Worm (Caenorhabditis elegans) whole organism, L3 larva: Measurements from ENCODE around the gene Y39F10C.3.
A peak's percentile ranks its signal among the peaks of the same experiment; 100 is the strongest.

Source experiments
- R02D3.7 ChIP-seq: fragments of 150-350 bp; optimal IDR thresholded peaks from 2 replicates; lab custom pipeline; 2014; ENCODE audit warnings: missing biosample characterization, missing genetic modification characterization
- ZK546.5 ChIP-seq: sonication (generic microtip); optimal IDR thresholded peaks from 2 replicates; lab custom pipeline; 2017; ENCODE audit warnings: missing biosample characterization, missing genetic modification characterization
- aly-2 ChIP-seq: fragments of 150-350 bp; optimal IDR thresholded peaks from 2 replicates; lab custom pipeline; 2014; ENCODE audit warnings: missing biosample characterization, missing genetic modification characterization
- ama-1 ChIP-seq: fragments of 150-350 bp; optimal IDR thresholded peaks from 2 replicates; lab custom pipeline; 2018
- ceh-16 ChIP-seq: sonication (generic microtip); optimal IDR thresholded peaks from 2 replicates; lab custom pipeline; 2017; ENCODE audit warnings: missing biosample characterization, missing genetic modification characterization
- ceh-28 ChIP-seq: fragments of 150-350 bp; optimal IDR thresholded peaks from 2 replicates; lab custom pipeline; 2014; ENCODE audit warnings: missing biosample characterization, missing genetic modification reagents, missing genetic modification characterization
- ceh-82 ChIP-seq: fragments of 150-350 bp; optimal IDR thresholded peaks from 2 replicates; lab custom pipeline; 2014; ENCODE audit warnings: missing biosample characterization, missing genetic modification characterization
- ceh-9 ChIP-seq: sonication (generic microtip); optimal IDR thresholded peaks from 2 replicates; lab custom pipeline; 2018; ENCODE audit warnings: missing biosample characterization, missing genetic modification characterization
- daf-12 ChIP-seq: fragments of 150-350 bp; optimal IDR thresholded peaks from 2 replicates; lab custom pipeline; 2014; ENCODE audit warnings: missing biosample characterization, missing genetic modification reagents, missing genetic modification characterization
- elt-2 ChIP-seq: sonication (generic microtip); optimal IDR thresholded peaks from 2 replicates; lab custom pipeline; 2016; ENCODE audit warnings: missing genetic modification reagents, mild to moderate bottlenecking, missing genetic modification characterization, missing compliant biosample characterization
- fkh-2 ChIP-seq: fragments of 150-350 bp; optimal IDR thresholded peaks from 2 replicates; lab custom pipeline; 2014; ENCODE audit warnings: missing biosample characterization, missing genetic modification reagents, missing genetic modification characterization
- jun-1 ChIP-seq: fragments of 150-350 bp; optimal IDR thresholded peaks from 2 replicates; lab custom pipeline; 2014; ENCODE audit warnings: missing biosample characterization, missing genetic modification reagents, missing genetic modification characterization
- lin-15B ChIP-seq: fragments of 150-350 bp; optimal IDR thresholded peaks from 2 replicates; lab custom pipeline; 2014; ENCODE audit warnings: missing biosample characterization, missing genetic modification characterization
- lin-39 ChIP-seq: fragments of 150-350 bp; optimal IDR thresholded peaks from 2 replicates; lab custom pipeline; 2018; ENCODE audit warnings: missing biosample characterization, missing genetic modification reagents, missing genetic modification characterization
- lsy-12 ChIP-seq: sonication (generic microtip); optimal IDR thresholded peaks from 2 replicates; lab custom pipeline; 2016; ENCODE audit warnings: mild to moderate bottlenecking, missing genetic modification characterization, missing compliant biosample characterization
- mml-1 ChIP-seq: fragments of 150-350 bp; sonication (generic microtip); optimal IDR thresholded peaks from 3 replicates; lab custom pipeline; 2014; ENCODE audit warnings: missing biosample characterization, missing genetic modification characterization
- nfya-1 ChIP-seq: sonication (generic microtip); optimal IDR thresholded peaks from 2 replicates; lab custom pipeline; 2017; ENCODE audit warnings: missing genetic modification characterization, mild to moderate bottlenecking, missing compliant biosample characterization, antibody characterized with exemption, moderate library complexity; ENCODE audit not compliant: insufficient read depth
- nhr-11 ChIP-seq: fragments of 150-350 bp; optimal IDR thresholded peaks from 2 replicates; lab custom pipeline; 2014; ENCODE audit warnings: missing biosample characterization, missing genetic modification characterization
- nhr-12 ChIP-seq: fragments of 150-350 bp; optimal IDR thresholded peaks from 2 replicates; lab custom pipeline; 2014; ENCODE audit warnings: missing biosample characterization, missing genetic modification characterization
- nhr-23 ChIP-seq: fragments of 150-350 bp; optimal IDR thresholded peaks from 2 replicates; lab custom pipeline; 2014; ENCODE audit warnings: missing biosample characterization, missing genetic modification reagents, missing genetic modification characterization
- nhr-237 ChIP-seq: fragments of 150-350 bp; optimal IDR thresholded peaks from 2 replicates; lab custom pipeline; 2014; ENCODE audit warnings: missing biosample characterization, missing genetic modification characterization
- nhr-25 ChIP-seq: sonication (generic microtip); optimal IDR thresholded peaks from 2 replicates; lab custom pipeline; 2017; ENCODE audit warnings: missing biosample characterization, missing genetic modification characterization
- nhr-43 ChIP-seq: sonication (generic microtip); optimal IDR thresholded peaks from 2 replicates; lab custom pipeline; 2016; ENCODE audit warnings: mild to moderate bottlenecking, missing genetic modification characterization, missing compliant biosample characterization; ENCODE audit not compliant: poor library complexity, severe bottlenecking
- nhr-67 ChIP-seq: fragments of 150-350 bp; optimal IDR thresholded peaks from 2 replicates; lab custom pipeline; 2014; ENCODE audit warnings: missing biosample characterization, missing genetic modification characterization
- pqm-1 ChIP-seq: fragments of 150-350 bp; optimal IDR thresholded peaks from 2 replicates; lab custom pipeline; 2017; ENCODE audit warnings: missing biosample characterization, missing genetic modification characterization, inconsistent platforms
- sea-2 ChIP-seq: fragments of 150-350 bp; sonication (generic microtip); optimal IDR thresholded peaks from 4 replicates; lab custom pipeline; 2014; ENCODE audit warnings: missing biosample characterization, missing genetic modification reagents, missing genetic modification characterization
- skn-1 ChIP-seq: fragments of 150-350 bp; optimal IDR thresholded peaks from 2 replicates; lab custom pipeline; 2014; ENCODE audit warnings: missing biosample characterization, missing genetic modification characterization
- snpc-4 ChIP-seq: fragments of 150-350 bp; optimal IDR thresholded peaks from 2 replicates; lab custom pipeline; 2014; ENCODE audit warnings: missing biosample characterization, missing genetic modification characterization
- unc-62 ChIP-seq: fragments of 150-350 bp; sonication (generic microtip); optimal IDR thresholded peaks from 4 replicates; lab custom pipeline; 2014; ENCODE audit warnings: missing biosample characterization, missing genetic modification reagents, missing genetic modification characterization
- zag-1 ChIP-seq: fragments of 150-350 bp; optimal IDR thresholded peaks from 2 replicates; lab custom pipeline; 2014; ENCODE audit warnings: missing biosample characterization, missing genetic modification characterization
- ztf-11 ChIP-seq: fragments of 150-350 bp; optimal IDR thresholded peaks from 2 replicates; lab custom pipeline; 2014; ENCODE audit warnings: missing biosample characterization, missing genetic modification characterization
- ztf-4 ChIP-seq: fragments of 150-350 bp; optimal IDR thresholded peaks from 2 replicates; lab custom pipeline; 2014; ENCODE audit warnings: missing biosample characterization, missing genetic modification characterization

Gene Y39F10C.3

DNA sequence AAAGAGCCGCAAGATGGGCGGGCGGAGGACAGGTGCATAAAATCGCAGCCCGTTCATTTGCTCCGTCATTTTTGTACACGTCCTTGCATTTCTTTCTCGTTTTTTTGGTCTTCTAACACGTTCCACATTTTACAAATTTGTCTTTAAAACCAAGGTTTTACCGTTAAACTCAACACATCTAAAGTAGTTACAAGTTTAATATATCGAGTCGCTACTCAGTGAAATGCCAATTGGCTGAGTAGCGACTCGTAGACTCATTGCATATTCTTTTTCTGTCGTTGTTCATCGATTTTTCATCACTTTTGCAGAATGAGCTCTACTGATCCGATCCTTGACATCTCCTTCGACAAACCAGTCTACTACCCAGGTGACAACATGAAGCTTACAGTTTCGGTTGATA lies 47.0 kb upstream of the Y39F10C.3 start, which contains the start of gene arrd-1:
Gene arrd-1 (plus strand): TSS at position 301 of the 400 bp plus-strand sequence.
- TF ChIP-seq aly-2 (tag; lab: Kevin White, UChicago) (no peak), nhr-237 (tag; lab: Kevin White, UChicago) (no peak), ama-1 (lab: Kevin White, UChicago) (no peak), ceh-9 (tag; lab: Kevin White, UChicago) (no peak), ceh-82 (tag; lab: Kevin White, UChicago) (no peak), nfya-1 (no peak), ztf-11 (tag; lab: Kevin White, UChicago) (no peak), sea-2 (GFP tag; lab: Kevin White, UChicago) (no peak)

DNA sequence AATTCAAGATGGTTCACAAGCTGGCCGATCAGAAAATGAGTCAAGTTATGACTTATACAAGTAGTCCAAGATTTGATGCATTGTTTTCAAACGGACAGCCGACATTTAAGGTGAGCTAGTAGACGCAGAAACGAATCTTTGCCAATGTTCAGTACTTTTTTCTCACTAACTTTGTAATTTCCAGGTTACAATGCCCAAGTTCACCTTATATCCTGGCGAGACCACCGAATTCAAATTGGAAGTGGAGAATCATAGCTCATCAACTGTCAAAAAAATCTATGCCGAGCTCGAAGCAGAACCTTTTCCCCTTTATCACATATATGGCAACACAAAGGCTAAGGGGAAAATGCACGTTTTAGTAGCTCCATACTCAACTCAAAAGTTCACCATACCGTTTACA lies 46.3 kb upstream of the Y39F10C.3 start:
- TF ChIP-seq jun-1 (tag; lab: Kevin White, UChicago) = no peak
- no peak for TF ChIP-seq nhr-23 (tag; lab: Kevin White, UChicago)
- TF ChIP-seq elt-2 (tag; lab: Kevin White, UChicago) = no peak
- TF ChIP-seq ZK546.5 (tag; lab: Kevin White, UChicago) = no peak
- TF ChIP-seq nfya-1 = no peak
- no peak for TF ChIP-seq aly-2 (tag; lab: Kevin White, UChicago)

DNA sequence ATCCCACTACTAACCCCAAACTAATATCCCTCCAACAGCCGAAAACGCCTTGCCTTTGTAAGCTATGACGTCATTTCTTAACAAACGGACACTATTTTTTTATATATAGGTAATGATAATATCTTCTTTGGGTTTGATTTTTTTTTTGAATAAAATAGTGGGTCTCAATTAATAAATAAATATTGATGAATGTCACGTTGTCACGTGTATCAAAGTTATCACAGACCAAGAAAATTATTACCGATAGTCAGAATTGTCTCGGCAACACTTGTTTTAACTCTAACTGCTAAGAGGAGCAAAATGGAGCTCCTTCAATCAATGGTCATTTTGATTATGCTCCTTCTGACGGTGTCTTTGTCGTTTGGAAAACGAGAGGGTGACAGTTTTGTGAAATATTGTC lies 40.2 kb upstream of the Y39F10C.3 start, which contains the start of gene T04B8.1:
Gene T04B8.1 (plus strand): TSS at position 301 of the 400 bp plus-strand sequence.
- TF ChIP-seq jun-1 (tag; lab: Kevin White, UChicago) = no peak
- no peak for TF ChIP-seq nhr-237 (tag; lab: Kevin White, UChicago)
- no peak for TF ChIP-seq daf-12 (tag; lab: Kevin White, UChicago)
- no peak for TF ChIP-seq nhr-43
- no peak for TF ChIP-seq snpc-4 (tag; lab: Kevin White, UChicago)
- TF ChIP-seq ztf-4 (tag; lab: Kevin White, UChicago) = no peak
- no peak for TF ChIP-seq nfya-1

DNA sequence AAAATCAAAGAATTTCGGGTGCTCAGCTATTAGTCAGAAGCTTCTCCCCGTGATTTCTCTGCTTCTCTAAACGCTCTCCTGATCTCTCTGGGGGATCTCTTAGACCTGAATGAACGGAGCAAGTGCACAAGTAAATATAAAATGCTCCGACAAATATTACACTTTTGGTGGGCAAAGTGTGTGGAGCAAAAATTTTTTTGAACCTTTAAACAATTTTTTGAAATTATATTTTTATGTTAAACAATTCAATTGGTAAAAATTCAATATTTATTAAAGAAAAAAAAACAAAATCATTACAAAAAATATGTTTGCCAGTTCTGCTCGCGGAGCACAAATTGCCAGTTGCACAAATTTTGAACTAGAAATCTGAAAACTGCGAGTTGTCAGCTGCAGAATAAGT lies 34.7 kb upstream of the Y39F10C.3 start, which contains the start of gene K07E8.6:
Gene K07E8.6 (minus strand): TSS at position 101 of the 400 bp plus-strand sequence.
- TF ChIP-seq ztf-4 (tag; lab: Kevin White, UChicago) (no peak), pqm-1 (no peak), daf-12 (tag; lab: Kevin White, UChicago) (no peak), nfya-1 (peak; percentile 26)

DNA sequence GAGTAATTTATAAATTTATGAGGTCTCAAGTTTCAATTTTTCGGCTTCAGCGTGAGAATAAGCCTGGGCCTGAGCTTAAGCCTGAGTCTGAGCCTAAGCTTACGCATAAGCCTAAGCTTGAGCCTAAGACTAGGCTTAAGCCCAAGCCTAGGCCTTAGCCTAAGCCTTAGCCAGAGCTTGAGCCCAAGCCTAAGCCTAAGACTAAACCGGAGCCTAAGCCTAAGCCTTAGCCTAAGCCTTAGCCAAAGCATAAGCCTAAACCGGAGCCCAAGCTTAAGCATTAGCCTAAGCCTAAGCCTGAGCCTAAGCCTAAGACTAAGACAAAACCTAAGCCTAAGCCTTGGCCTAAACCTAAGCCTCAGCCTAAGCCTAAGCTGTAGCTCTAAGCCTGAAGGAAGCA lies 30.5 kb upstream of the Y39F10C.3 start:
- TF ChIP-seq ceh-16 (tag; lab: Kevin White, UChicago) = no peak
- no peak for TF ChIP-seq zag-1
- no peak for TF ChIP-seq mml-1
- TF ChIP-seq nhr-11 (tag; lab: Kevin White, UChicago) = no peak
- no peak for TF ChIP-seq nhr-67 (tag; lab: Kevin White, UChicago)
- no peak for TF ChIP-seq ceh-28 (tag; lab: Kevin White, UChicago)
- TF ChIP-seq ztf-11 (tag; lab: Kevin White, UChicago) = no peak
- TF ChIP-seq skn-1 (tag; lab: Kevin White, UChicago) = no peak

DNA sequence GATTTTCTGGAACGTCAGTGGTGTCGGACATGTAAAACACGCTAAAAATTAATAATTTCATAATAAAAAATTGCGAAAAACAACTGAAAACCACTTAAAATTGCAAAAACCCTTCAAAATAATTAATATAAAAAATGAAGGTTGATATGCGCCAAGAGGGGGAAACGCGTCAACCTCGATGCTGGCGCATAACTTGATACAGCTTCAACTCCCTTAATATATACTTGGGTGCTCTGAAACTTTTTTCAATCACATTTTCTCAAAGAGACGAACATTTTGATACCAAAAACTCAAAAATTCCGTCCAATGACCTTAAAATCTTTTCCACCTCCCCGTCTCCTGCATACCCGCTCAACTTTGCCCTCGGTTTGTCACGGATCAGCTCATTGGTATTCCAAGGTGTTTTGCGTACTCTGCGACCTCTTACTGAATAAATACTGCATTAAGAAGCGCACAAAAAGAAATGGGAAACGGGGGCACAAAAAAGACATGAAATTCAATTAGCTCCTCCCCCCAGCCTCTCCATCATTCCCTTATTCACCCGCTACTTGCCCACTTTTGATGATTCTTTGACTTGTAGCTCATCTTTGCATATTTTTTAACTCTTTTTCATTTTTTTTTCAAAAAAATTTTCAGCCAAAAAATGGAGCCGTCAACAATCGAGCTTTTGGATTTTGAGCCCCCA lies 23.8 kb upstream of the Y39F10C.3 start, which contains the start of the genes K07E8.7 and frpr-14:
Gene K07E8.7 (minus strand): TSS at position 47 of the 685 bp plus-strand sequence.
Gene frpr-14 (plus strand): TSS at position 635 of the 685 bp plus-strand sequence.
- TF ChIP-seq skn-1 (tag; lab: Kevin White, UChicago) (no peak), lin-39 (tag; lab: Kevin White, UChicago) (no peak), nfya-1 (peak; percentile 39), lin-15B (tag; lab: Kevin White, UChicago) (no peak)
- TF ChIP-seq, all 47 proteins: peak for 1

DNA sequence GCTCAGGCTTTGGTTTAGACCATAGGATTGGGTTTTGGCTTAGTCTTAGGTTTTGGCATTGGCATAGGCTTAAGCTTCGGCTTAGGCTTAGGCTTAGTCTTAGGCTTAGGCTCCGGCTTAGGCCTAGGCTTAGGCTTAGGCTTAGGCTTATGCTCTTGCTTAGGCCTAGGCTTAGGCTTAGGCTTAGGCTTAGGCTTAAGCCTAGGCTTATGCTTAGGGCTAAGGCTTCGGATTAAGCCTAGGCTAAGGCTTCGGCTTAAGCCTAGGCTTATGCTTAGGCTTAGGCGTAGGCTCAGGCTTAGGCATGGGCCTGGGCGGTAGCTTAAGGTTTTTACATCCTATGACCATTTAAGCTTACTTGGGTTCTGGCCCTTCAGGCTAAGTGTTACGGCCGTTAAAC lies 22.9 kb upstream of the Y39F10C.3 start:
- no peak for TF ChIP-seq fkh-2 (tag; lab: Kevin White, UChicago)
- TF ChIP-seq ceh-28 (tag; lab: Kevin White, UChicago) = no peak
- no peak for TF ChIP-seq R02D3.7
- no peak for TF ChIP-seq ceh-16 (tag; lab: Kevin White, UChicago)
- no peak for TF ChIP-seq sea-2 (GFP tag; lab: Kevin White, UChicago)
- no peak for TF ChIP-seq lin-15B (tag; lab: Kevin White, UChicago)
- TF ChIP-seq elt-2 (tag; lab: Kevin White, UChicago) = no peak
- TF ChIP-seq unc-62 (GFP tag; lab: Kevin White, UChicago) = no peak
- no peak for TF ChIP-seq nhr-12 (tag; lab: Kevin White, UChicago)
- TF ChIP-seq ceh-82 (tag; lab: Kevin White, UChicago) = no peak
- TF ChIP-seq lsy-12 (tag; lab: Kevin White, UChicago) = no peak
- no peak for TF ChIP-seq ama-1 (lab: Kevin White, UChicago)
- no peak for TF ChIP-seq pqm-1
- TF ChIP-seq nhr-25 (tag; lab: Kevin White, UChicago) = no peak
- TF ChIP-seq snpc-4 (tag; lab: Kevin White, UChicago) = no peak
